Worm (Caenorhabditis elegans): ENCODE data around the gene K02E2.1.

DNA sequence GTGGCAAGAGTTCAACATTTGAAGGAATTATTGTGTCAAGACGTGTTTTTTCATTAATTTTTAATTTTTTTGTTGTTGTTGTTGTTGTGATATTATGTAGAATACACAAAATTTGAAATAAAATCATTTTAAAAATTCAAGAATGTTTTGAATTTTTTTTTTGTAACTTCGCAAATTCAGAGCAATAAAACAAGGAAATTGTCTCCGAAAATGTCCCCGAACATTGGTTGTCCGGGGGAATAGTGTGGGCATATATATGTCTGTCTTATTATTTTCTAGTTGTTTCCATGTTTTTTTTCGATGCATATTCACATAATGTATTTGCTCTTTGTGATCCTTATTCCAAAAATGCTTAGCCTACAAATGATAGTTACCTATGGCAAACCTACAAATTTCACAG lies 39.8 kb upstream of the K02E2.1 start, which contains the start of gene clec-262:
- no peak for TF ChIP-seq ztf-29 (GFP tag; IDR thresholded peaks at IDR 0.05)
- TF ChIP-seq tab-1 (GFP tag; IDR thresholded peaks at IDR 0.05), result no peak
- no peak for TF ChIP-seq ref-1 (GFP tag; conservative IDR thresholded peaks at IDR 0.05)

Data from whole organism, midembryonic.